Fruit fly (Drosophila melanogaster): ENCODE results near the gene Hinfp.

The Hinfp gene

DNA sequence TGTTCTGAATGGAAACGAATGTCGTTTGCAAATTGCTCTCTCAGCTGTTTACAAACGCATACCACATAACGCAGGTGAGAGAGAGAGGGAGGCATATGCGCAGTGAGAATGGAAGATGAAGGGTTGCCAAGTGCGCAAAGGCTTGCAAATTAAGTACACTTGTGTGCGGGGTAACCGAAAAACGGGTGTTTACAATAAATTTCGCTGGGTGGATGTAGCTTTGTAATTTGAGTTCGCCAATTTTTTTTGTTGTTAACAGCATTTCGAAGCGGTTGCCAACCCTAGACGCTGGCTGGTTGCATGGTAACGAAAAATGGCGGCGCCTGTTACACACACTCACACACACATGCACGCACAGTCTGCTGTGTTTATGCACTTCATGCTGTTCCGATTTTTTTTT is 29.6 kb downstream of the Hinfp start (continued):
- TF ChIP-seq svp (GFP tag): peak; percentile 98
- TF ChIP-seq Lpt (GFP tag; optimal IDR thresholded peaks at IDR 0.05): peak; percentile 95
- TF ChIP-seq Hr4 (GFP tag; optimal IDR thresholded peaks at IDR 0.05): peak; percentile 95
- peak; percentile 91 for TF ChIP-seq fd85E (GFP tag; optimal IDR thresholded peaks at IDR 0.05)
- TF ChIP-seq Eip93F (GFP tag; optimal IDR thresholded peaks at IDR 0.05): peak; percentile 93
- TF ChIP-seq net (GFP tag; optimal IDR thresholded peaks at IDR 0.05): peak; percentile 97
- peak; percentile 95 for TF ChIP-seq dac (GFP tag; optimal IDR thresholded peaks at IDR 0.05)
- TF ChIP-seq CG16779 (tag; optimal IDR thresholded peaks at IDR 0.05): peak; percentile 92

DNA sequence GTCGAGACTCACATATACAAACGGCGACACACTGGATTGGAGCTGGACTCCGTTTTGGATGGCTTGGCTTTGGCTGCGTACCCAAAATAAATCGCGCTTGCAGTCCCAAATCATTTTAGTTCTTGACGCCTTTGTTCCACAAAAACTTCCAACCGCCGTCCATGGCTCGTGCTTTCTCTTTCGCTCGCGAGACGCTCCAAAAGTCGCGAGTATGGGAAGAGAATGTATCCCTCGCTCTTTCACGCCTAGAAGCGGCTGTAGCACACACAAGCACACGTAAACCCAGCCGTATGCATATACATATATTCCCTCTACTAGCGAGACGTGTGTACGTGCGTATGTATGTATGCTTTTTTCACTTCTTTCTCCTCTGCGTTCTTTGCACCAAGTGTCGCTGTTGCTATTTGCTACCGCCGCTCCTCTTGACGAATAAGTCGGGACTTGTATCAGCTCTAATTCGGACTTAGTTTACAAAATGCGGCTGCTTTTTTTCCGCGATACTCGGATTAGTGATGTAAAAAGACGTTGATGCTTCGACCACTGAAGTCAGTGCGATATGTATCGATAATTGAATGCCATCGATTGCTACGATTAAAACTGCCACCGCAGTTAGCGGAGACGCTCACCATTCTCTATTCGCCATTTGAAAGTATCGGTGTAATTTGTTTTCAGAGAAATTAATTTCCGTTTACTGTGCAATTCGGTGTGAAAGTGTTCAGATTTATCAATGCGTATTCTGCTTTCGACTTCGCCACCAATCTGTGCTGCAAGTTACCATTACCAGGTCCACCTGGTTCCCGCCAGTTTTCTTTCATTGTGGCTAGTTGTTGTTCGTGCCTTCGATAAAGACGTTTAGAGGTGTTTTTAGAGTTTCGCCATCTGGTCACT is 30.4 kb downstream of the Hinfp start, which contains the start of the genes Hmt4-20 and SkpA:
Hmt4-20 (minus strand) TSS at position 542 of the 888 bp plus-strand sequence.
SkpA (plus strand) TSS at position 623 of the 888 bp plus-strand sequence.
- TF ChIP-seq Hr39 (GFP tag; optimal IDR thresholded peaks at IDR 0.05) (no peak), fd59A (GFP tag; optimal IDR thresholded peaks at IDR 0.05) (no peak), dac (GFP tag; optimal IDR thresholded peaks at IDR 0.05) (no peak), Sox14 (GFP tag; optimal IDR thresholded peaks at IDR 0.05) (peak; percentile 4), Blimp-1 (GFP tag; optimal IDR thresholded peaks at IDR 0.05) (no peak), achi (GFP tag; optimal IDR thresholded peaks at IDR 0.05) (no peak), ss (GFP tag; optimal IDR thresholded peaks at IDR 0.05) (no peak), CG11762 (GFP tag; optimal IDR thresholded peaks at IDR 0.05; ENCODE audit: insufficient read depth) (no peak), CG3919 (GFP tag; optimal IDR thresholded peaks at IDR 0.05) (no peak), esn (GFP tag; optimal IDR thresholded peaks at IDR 0.05) (no peak), CG32006 (GFP tag; optimal IDR thresholded peaks at IDR 0.05) (no peak), pdm3 (GFP tag; optimal IDR thresholded peaks at IDR 0.05) (no peak), Smox (GFP tag; optimal IDR thresholded peaks at IDR 0.05) (no peak), Hr4 (GFP tag; optimal IDR thresholded peaks at IDR 0.05) (no peak), svp (GFP tag) (peak; percentile 55), dsx (GFP tag; optimal IDR thresholded peaks at IDR 0.05; ENCODE audit: poor library complexity, severe bottlenecking) (no peak), fd85E (GFP tag; optimal IDR thresholded peaks at IDR 0.05) (no peak), CG9139 (GFP tag; optimal IDR thresholded peaks at IDR 0.05) (no peak), Gug (GFP tag; IDR thresholded peaks at IDR 0.05) (no peak), CG8632 (GFP tag; optimal IDR thresholded peaks at IDR 0.05) (no peak), CG6808 (GFP tag; optimal IDR thresholded peaks at IDR 0.05) (no peak), eg (GFP tag; IDR thresholded peaks at IDR 0.05) (0 out of 3 replicates have a peak, but pooled peaks have one; percentile 6), Eip78C (GFP tag) (peak; percentile 53), CG16779 (tag; optimal IDR thresholded peaks at IDR 0.05) (no peak), Hr38 (GFP tag; optimal IDR thresholded peaks at IDR 0.05) (no peak), CG6163 (GFP tag; IDR thresholded peaks at IDR 0.05) (peak; percentile 43; the same call in 1 of the 3 replicates), CG11294 (GFP tag; IDR thresholded peaks at IDR 0.05) (no peak)

DNA sequence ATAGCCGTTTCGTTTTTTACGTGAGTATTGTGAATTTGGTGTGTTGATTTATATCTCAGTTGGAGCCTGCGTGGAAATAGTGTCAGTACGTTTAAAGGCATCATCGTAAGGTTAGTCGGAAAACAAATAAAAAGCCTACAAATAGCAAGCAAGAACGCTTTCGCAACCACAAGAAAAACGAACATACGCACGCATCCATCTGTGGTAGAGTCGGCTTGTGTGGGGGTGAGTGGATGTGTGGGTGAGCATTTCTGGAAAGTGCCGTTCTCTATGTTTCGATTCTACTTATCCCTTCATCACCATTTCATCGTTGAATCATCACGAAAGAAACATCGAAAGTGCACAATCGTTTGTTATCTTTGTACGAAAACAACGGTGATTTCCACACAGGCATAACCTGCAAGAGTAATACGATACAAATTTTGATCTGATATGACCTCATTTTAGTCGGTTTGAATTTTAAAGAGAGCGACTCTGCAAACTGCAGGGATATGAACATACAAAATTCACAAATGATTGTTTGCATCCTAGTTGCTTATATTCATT is 31.1 kb downstream of the Hinfp start:
- TF ChIP-seq CG9139 (GFP tag; optimal IDR thresholded peaks at IDR 0.05) (peak; percentile 9), Eip78C (GFP tag) (peak; percentile 14), CG16779 (tag; optimal IDR thresholded peaks at IDR 0.05) (no peak), CG6808 (GFP tag; optimal IDR thresholded peaks at IDR 0.05) (peak; percentile 2), Sox15 (GFP tag; optimal IDR thresholded peaks at IDR 0.05) (no peak)

dm6 chrX:658021-658420 is 32.7 kb downstream of the Hinfp start:
- TF ChIP-seq Eip78C (GFP tag): peak; percentile 16
- TF ChIP-seq pdm3 (GFP tag; optimal IDR thresholded peaks at IDR 0.05): no peak

Data from whole organism, prepupa.